Worm (Caenorhabditis elegans): ENCODE data around the gene srz-62.
"Not testable (repeated sequence)": the region's sequence is repeated elsewhere in the genome, so short reads cannot be mapped to it uniquely, and the experiment has no call there.

DNA sequence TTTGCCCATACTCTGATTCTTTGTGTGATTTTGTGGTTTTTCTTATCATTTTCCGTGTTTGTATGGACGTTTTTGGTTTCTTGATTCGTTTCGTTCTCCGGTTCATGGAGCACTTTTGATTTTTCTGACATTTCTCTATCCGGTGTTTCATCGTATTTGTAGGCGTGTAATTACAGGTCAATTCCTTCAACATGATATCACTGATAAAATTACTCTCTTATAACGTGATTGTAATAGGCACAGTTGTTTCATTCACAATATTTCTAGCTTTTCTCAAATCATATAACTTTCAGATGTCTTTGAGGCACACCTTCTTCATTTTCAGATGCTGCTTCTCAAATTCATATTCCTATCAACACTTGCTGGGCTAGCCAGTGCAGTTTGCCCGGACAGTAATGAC is 32.1 kb downstream of the srz-62 start, which contains the start of gene clec-70:
- TF ChIP-seq T22C8.4 (GFP tag; IDR thresholded peaks at IDR 0.05); ztf-23 (GFP tag; IDR thresholded peaks at IDR 0.05); ztf-29 (GFP tag; IDR thresholded peaks at IDR 0.05); cog-1 (tag; optimal IDR thresholded peaks at IDR 0.05); flt-1 (GFP tag; IDR thresholded peaks at IDR 0.05): not testable (repeated sequence)
